Worm (Caenorhabditis elegans) whole organism, L3 larva: ENCODE data around the gene Y43F8B.17.

Experiments used
- R02D3.7 ChIP-seq: fragments of 150-350 bp; optimal IDR thresholded peaks from 2 replicates; lab custom pipeline; 2014; ENCODE audit warnings: missing biosample characterization, missing genetic modification characterization
- ZK546.5 ChIP-seq: sonication (generic microtip); optimal IDR thresholded peaks from 2 replicates; lab custom pipeline; 2017; ENCODE audit warnings: missing biosample characterization, missing genetic modification characterization
- aly-2 ChIP-seq: fragments of 150-350 bp; optimal IDR thresholded peaks from 2 replicates; lab custom pipeline; 2014; ENCODE audit warnings: missing biosample characterization, missing genetic modification characterization
- ama-1 ChIP-seq: fragments of 150-350 bp; optimal IDR thresholded peaks from 2 replicates; lab custom pipeline; 2018
- ceh-16 ChIP-seq: sonication (generic microtip); optimal IDR thresholded peaks from 2 replicates; lab custom pipeline; 2017; ENCODE audit warnings: missing biosample characterization, missing genetic modification characterization
- ceh-28 ChIP-seq: fragments of 150-350 bp; optimal IDR thresholded peaks from 2 replicates; lab custom pipeline; 2014; ENCODE audit warnings: missing biosample characterization, missing genetic modification reagents, missing genetic modification characterization
- ceh-82 ChIP-seq: fragments of 150-350 bp; optimal IDR thresholded peaks from 2 replicates; lab custom pipeline; 2014; ENCODE audit warnings: missing biosample characterization, missing genetic modification characterization
- ceh-9 ChIP-seq: sonication (generic microtip); optimal IDR thresholded peaks from 2 replicates; lab custom pipeline; 2018; ENCODE audit warnings: missing biosample characterization, missing genetic modification characterization
- daf-12 ChIP-seq: fragments of 150-350 bp; optimal IDR thresholded peaks from 2 replicates; lab custom pipeline; 2014; ENCODE audit warnings: missing biosample characterization, missing genetic modification reagents, missing genetic modification characterization
- egl-5 ChIP-seq: fragments of 150-350 bp; optimal IDR thresholded peaks from 2 replicates; lab custom pipeline; 2017; ENCODE audit warnings: missing biosample characterization, missing genetic modification reagents, missing genetic modification characterization, inconsistent platforms
- elt-1 ChIP-seq: fragments of 150-350 bp; optimal IDR thresholded peaks from 2 replicates; lab custom pipeline; 2014; ENCODE audit warnings: missing biosample characterization, missing genetic modification characterization
- elt-2 ChIP-seq: sonication (generic microtip); optimal IDR thresholded peaks from 2 replicates; lab custom pipeline; 2016; ENCODE audit warnings: missing genetic modification reagents, mild to moderate bottlenecking, missing genetic modification characterization, missing compliant biosample characterization
- fkh-10 ChIP-seq: sonication (generic microtip); optimal IDR thresholded peaks from 2 replicates; lab custom pipeline; 2017; ENCODE audit warnings: missing biosample characterization, missing genetic modification reagents, missing genetic modification characterization
- fkh-2 ChIP-seq: fragments of 150-350 bp; optimal IDR thresholded peaks from 2 replicates; lab custom pipeline; 2014; ENCODE audit warnings: missing biosample characterization, missing genetic modification reagents, missing genetic modification characterization
- fos-1 ChIP-seq: fragments of 150-350 bp; optimal IDR thresholded peaks from 2 replicates; lab custom pipeline; 2014; ENCODE audit warnings: missing biosample characterization, missing genetic modification characterization
- hmg-11 ChIP-seq: sonication (generic microtip); optimal IDR thresholded peaks from 2 replicates; lab custom pipeline; 2016; ENCODE audit warnings: missing genetic modification characterization, missing compliant biosample characterization
- lin-15B ChIP-seq: fragments of 150-350 bp; optimal IDR thresholded peaks from 2 replicates; lab custom pipeline; 2014; ENCODE audit warnings: missing biosample characterization, missing genetic modification characterization
- lin-39 ChIP-seq: fragments of 150-350 bp; optimal IDR thresholded peaks from 2 replicates; lab custom pipeline; 2018; ENCODE audit warnings: missing biosample characterization, missing genetic modification reagents, missing genetic modification characterization
- lsy-12 ChIP-seq: sonication (generic microtip); optimal IDR thresholded peaks from 2 replicates; lab custom pipeline; 2016; ENCODE audit warnings: mild to moderate bottlenecking, missing genetic modification characterization, missing compliant biosample characterization
- mdl-1 ChIP-seq: fragments of 150-350 bp; optimal IDR thresholded peaks from 2 replicates; lab custom pipeline; 2014; ENCODE audit warnings: missing biosample characterization, missing genetic modification characterization
- mml-1 ChIP-seq: fragments of 150-350 bp; sonication (generic microtip); optimal IDR thresholded peaks from 3 replicates; lab custom pipeline; 2014; ENCODE audit warnings: missing biosample characterization, missing genetic modification characterization
- nfya-1 ChIP-seq: sonication (generic microtip); optimal IDR thresholded peaks from 2 replicates; lab custom pipeline; 2017; ENCODE audit warnings: missing genetic modification characterization, mild to moderate bottlenecking, missing compliant biosample characterization, antibody characterized with exemption, moderate library complexity; ENCODE audit not compliant: insufficient read depth
- nhr-11 ChIP-seq: fragments of 150-350 bp; optimal IDR thresholded peaks from 2 replicates; lab custom pipeline; 2014; ENCODE audit warnings: missing biosample characterization, missing genetic modification characterization
- nhr-12 ChIP-seq: fragments of 150-350 bp; optimal IDR thresholded peaks from 2 replicates; lab custom pipeline; 2014; ENCODE audit warnings: missing biosample characterization, missing genetic modification characterization
- nhr-23 ChIP-seq: fragments of 150-350 bp; optimal IDR thresholded peaks from 2 replicates; lab custom pipeline; 2014; ENCODE audit warnings: missing biosample characterization, missing genetic modification reagents, missing genetic modification characterization
- nhr-237 ChIP-seq: fragments of 150-350 bp; optimal IDR thresholded peaks from 2 replicates; lab custom pipeline; 2014; ENCODE audit warnings: missing biosample characterization, missing genetic modification characterization
- nhr-25 ChIP-seq: sonication (generic microtip); optimal IDR thresholded peaks from 2 replicates; lab custom pipeline; 2017; ENCODE audit warnings: missing biosample characterization, missing genetic modification characterization
- nhr-43 ChIP-seq: sonication (generic microtip); optimal IDR thresholded peaks from 2 replicates; lab custom pipeline; 2016; ENCODE audit warnings: mild to moderate bottlenecking, missing genetic modification characterization, missing compliant biosample characterization; ENCODE audit not compliant: poor library complexity, severe bottlenecking
- nhr-67 ChIP-seq: fragments of 150-350 bp; optimal IDR thresholded peaks from 2 replicates; lab custom pipeline; 2014; ENCODE audit warnings: missing biosample characterization, missing genetic modification characterization
- nhr-76 ChIP-seq: fragments of 150-350 bp; sonication (generic microtip); optimal IDR thresholded peaks from 5 replicates; lab custom pipeline; 2014; ENCODE audit warnings: missing biosample characterization, missing genetic modification characterization
- pha-4 ChIP-seq: fragments of 150-350 bp; optimal IDR thresholded peaks from 2 replicates; lab custom pipeline; 2014; ENCODE audit warnings: missing biosample characterization, missing genetic modification reagents, missing genetic modification characterization
- pqm-1 ChIP-seq: fragments of 150-350 bp; optimal IDR thresholded peaks from 2 replicates; lab custom pipeline; 2017; ENCODE audit warnings: missing biosample characterization, missing genetic modification characterization, inconsistent platforms
- sea-2 ChIP-seq: fragments of 150-350 bp; sonication (generic microtip); optimal IDR thresholded peaks from 4 replicates; lab custom pipeline; 2014; ENCODE audit warnings: missing biosample characterization, missing genetic modification reagents, missing genetic modification characterization
- skn-1 ChIP-seq: fragments of 150-350 bp; optimal IDR thresholded peaks from 2 replicates; lab custom pipeline; 2014; ENCODE audit warnings: missing biosample characterization, missing genetic modification characterization
- snpc-4 ChIP-seq: fragments of 150-350 bp; optimal IDR thresholded peaks from 2 replicates; lab custom pipeline; 2014; ENCODE audit warnings: missing biosample characterization, missing genetic modification characterization
- tbx-2 ChIP-seq: sonication (generic microtip); optimal IDR thresholded peaks from 2 replicates; lab custom pipeline; 2016; ENCODE audit warnings: mild to moderate bottlenecking, missing genetic modification characterization, missing compliant biosample characterization
- unc-39 ChIP-seq: sonication (generic microtip); optimal IDR thresholded peaks from 4 replicates; lab custom pipeline; 2017; ENCODE audit warnings: missing biosample characterization, missing genetic modification characterization
- unc-62 ChIP-seq: fragments of 150-350 bp; sonication (generic microtip); optimal IDR thresholded peaks from 4 replicates; lab custom pipeline; 2014; ENCODE audit warnings: missing biosample characterization, missing genetic modification reagents, missing genetic modification characterization
- zag-1 ChIP-seq: fragments of 150-350 bp; optimal IDR thresholded peaks from 2 replicates; lab custom pipeline; 2014; ENCODE audit warnings: missing biosample characterization, missing genetic modification characterization
- ztf-11 ChIP-seq: fragments of 150-350 bp; optimal IDR thresholded peaks from 2 replicates; lab custom pipeline; 2014; ENCODE audit warnings: missing biosample characterization, missing genetic modification characterization
- ztf-4 ChIP-seq: fragments of 150-350 bp; optimal IDR thresholded peaks from 2 replicates; lab custom pipeline; 2014; ENCODE audit warnings: missing biosample characterization, missing genetic modification characterization

Gene Y43F8B.17

ce11 chrV:19513552-19513951 lies 29.0 kb downstream of the Y43F8B.17 start, which contains the start of gene phy-4:
Gene phy-4, minus strand, starts transcription at chrV:19513652.
- TF ChIP-seq ceh-28 (tag; lab: Kevin White, UChicago) (no peak), lsy-12 (tag; lab: Kevin White, UChicago) (no peak), snpc-4 (no peak), unc-62 (GFP tag; lab: Kevin White, UChicago) (no peak), ama-1 (lab: Kevin White, UChicago) (no peak), fos-1 (tag; lab: Kevin White, UChicago) (no peak), ceh-82 (tag; lab: Kevin White, UChicago) (no peak), zag-1 (tag; lab: Kevin White, UChicago) (no peak), ztf-11 (no peak), nhr-67 (no peak), daf-12 (tag; lab: Kevin White, UChicago) (no peak), sea-2 (no peak), egl-5 (tag; lab: Kevin White, UChicago) (no peak), nhr-237 (tag; lab: Kevin White, UChicago) (no peak), nhr-11 (tag; lab: Kevin White, UChicago) (no peak), elt-2 (tag; lab: Kevin White, UChicago) (no peak)

DNA sequence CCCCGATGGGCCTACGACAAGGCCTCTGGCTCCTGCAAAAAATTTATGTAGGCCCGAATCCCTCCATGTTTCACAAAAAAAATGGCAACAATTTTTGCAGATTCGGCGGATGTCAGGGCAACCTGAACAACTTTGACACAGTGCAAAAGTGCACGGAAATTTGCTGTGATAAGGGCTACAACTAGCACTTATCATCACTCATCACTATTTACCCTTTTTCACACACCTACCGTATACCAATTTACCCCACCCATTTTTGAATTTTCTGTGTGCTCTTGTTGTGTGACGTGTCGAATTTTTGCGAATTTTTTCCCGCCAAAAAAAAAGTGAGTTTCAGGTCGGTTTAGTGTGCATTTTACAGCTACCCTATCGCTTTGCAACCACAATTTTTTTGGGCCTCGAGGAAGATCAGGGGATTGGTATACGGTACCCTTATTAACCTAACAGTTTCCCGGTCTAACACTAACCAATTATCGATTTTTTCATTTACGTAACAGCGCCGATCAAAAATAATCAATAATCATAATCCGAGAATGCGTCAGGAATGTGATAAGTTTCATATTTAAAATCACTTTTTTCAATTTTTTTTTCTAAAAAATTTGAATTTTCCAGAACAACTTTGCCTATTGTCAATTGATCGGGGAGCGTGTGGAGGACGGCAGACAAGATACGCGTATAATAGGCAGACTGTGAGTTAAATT lies 34.1 kb downstream of the Y43F8B.17 start:
- TF ChIP-seq skn-1 (tag; lab: Kevin White, UChicago), result no peak
- TF ChIP-seq daf-12 (tag; lab: Kevin White, UChicago), result no peak
- no peak for TF ChIP-seq lsy-12 (tag; lab: Kevin White, UChicago)
- no peak for TF ChIP-seq ceh-16
- no peak for TF ChIP-seq lin-15B (tag; lab: Kevin White, UChicago)
- no peak for TF ChIP-seq egl-5 (tag; lab: Kevin White, UChicago)
- no peak for TF ChIP-seq fos-1 (tag; lab: Kevin White, UChicago)
- no peak for TF ChIP-seq unc-39 (tag; lab: Kevin White, UChicago)
- no peak for TF ChIP-seq nhr-12 (tag; lab: Kevin White, UChicago)
- TF ChIP-seq elt-2 (tag; lab: Kevin White, UChicago), result peak; percentile 29
- TF ChIP-seq ztf-4 (tag; lab: Kevin White, UChicago), result no peak
- no peak for TF ChIP-seq nhr-237 (tag; lab: Kevin White, UChicago)
- TF ChIP-seq aly-2 (tag; lab: Kevin White, UChicago), result no peak
- no peak for TF ChIP-seq mdl-1 (tag; lab: Kevin White, UChicago)
- peak; percentile 4 for TF ChIP-seq pqm-1
- no peak for TF ChIP-seq nfya-1 (tag; lab: Kevin White, UChicago)

- TF ChIP-seq nhr-25 (peak; percentile 71), unc-39 (tag; lab: Kevin White, UChicago) (no peak), lsy-12 (tag; lab: Kevin White, UChicago) (peak; percentile 50), nhr-67 (no peak), snpc-4 (no peak), elt-2 (tag; lab: Kevin White, UChicago) (peak; percentile 11), pha-4 (tag; lab: Kevin White, UChicago) (no peak), ztf-4 (tag; lab: Kevin White, UChicago) (peak; percentile 66), nhr-76 (tag; lab: Kevin White, UChicago) (no peak), nhr-43 (tag; lab: Kevin White, UChicago) (peak; percentile 65), nhr-23 (peak; percentile 23), tbx-2 (peak; percentile 84), ama-1 (lab: Kevin White, UChicago) (peak; percentile 97)
- TF ChIP-seq, all 47 proteins: peak for 8
These were observed 35.0 kb downstream of the Y43F8B.17 start for ce11 chrV:19519511-19519934.

ce11 chrV:19520130-19520529 lies 35.6 kb downstream of the Y43F8B.17 start:
- no peak for TF ChIP-seq sea-2
- no peak for TF ChIP-seq R02D3.7 (tag; lab: Kevin White, UChicago)
- no peak for TF ChIP-seq mdl-1 (tag; lab: Kevin White, UChicago)
- peak; percentile 73 for TF ChIP-seq ztf-4 (tag; lab: Kevin White, UChicago)
- no peak for TF ChIP-seq lin-39 (tag; lab: Kevin White, UChicago)
- peak; percentile 73 for TF ChIP-seq nfya-1 (tag; lab: Kevin White, UChicago)
- no peak for TF ChIP-seq zag-1 (tag; lab: Kevin White, UChicago)
- TF ChIP-seq fkh-10, result no peak
- TF ChIP-seq lsy-12 (tag; lab: Kevin White, UChicago), result no peak
- no peak for TF ChIP-seq ceh-9 (tag; lab: Kevin White, UChicago)
- peak; percentile 54 for TF ChIP-seq nhr-43 (tag; lab: Kevin White, UChicago)
- TF ChIP-seq ceh-16, result no peak
- no peak for TF ChIP-seq tbx-2
- TF ChIP-seq nhr-237 (tag; lab: Kevin White, UChicago), result no peak
- peak; percentile 94 for TF ChIP-seq nhr-25
- peak; percentile 97 for TF ChIP-seq ama-1 (lab: Kevin White, UChicago)
- no peak for TF ChIP-seq ZK546.5 (tag; lab: Kevin White, UChicago)
- TF ChIP-seq hmg-11 (tag; lab: Kevin White, UChicago), result no peak
- TF ChIP-seq nhr-67, result no peak
- no peak for TF ChIP-seq mml-1
- TF ChIP-seq aly-2 (tag; lab: Kevin White, UChicago), result no peak
- no peak for TF ChIP-seq nhr-23
- TF ChIP-seq elt-1 (tag; lab: Kevin White, UChicago), result no peak
- no peak for TF ChIP-seq fkh-2
- TF ChIP-seq, all 47 proteins: peak for 5
